Worm (Caenorhabditis elegans) whole organism, L4/young adult: Measurements from ENCODE around the gene srh-22.

ENCODE experiments used
- dao-5 ChIP-seq: sonication (generic microtip); optimal IDR thresholded peaks from 2 replicates; lab custom pipeline; 2016; ENCODE audit warnings: missing genotype, missing genetic modification characterization, moderate library complexity, missing compliant biosample characterization
- him-1 ChIP-seq: sonication (generic microtip); optimal IDR thresholded peaks from 2 replicates; lab custom pipeline; 2016; ENCODE audit warnings: missing genotype, missing genetic modification reagents, missing genetic modification characterization, missing compliant biosample characterization

- TF ChIP-seq him-1 (tag; lab: Kevin White, UChicago) (no peak), dao-5 (no peak)
Observed at ce11 chrV:4933268-4933667, 11.1 kb downstream of the srh-22 start.
